Worm (Caenorhabditis elegans): ENCODE data around the gene nadk-1.

DNA sequence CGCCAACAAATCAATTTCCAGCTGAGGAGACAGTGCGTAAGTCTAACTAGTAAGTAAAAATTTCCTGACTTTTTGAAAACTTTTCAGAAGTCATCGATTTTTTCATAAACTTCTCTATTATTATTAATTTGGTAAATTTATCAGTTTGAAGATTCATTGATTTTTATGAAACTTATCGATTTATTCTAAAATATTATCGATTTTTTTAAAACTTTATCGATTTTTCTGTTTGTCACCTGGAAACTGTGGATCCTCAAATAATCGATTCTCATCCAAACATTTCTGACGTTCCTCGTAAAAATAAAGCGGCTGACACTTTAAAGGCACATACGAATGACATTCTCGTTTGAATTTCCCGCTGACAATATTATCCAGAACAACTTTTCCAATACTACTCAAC is 22.9 kb upstream of the nadk-1 start:
- TF ChIP-seq sptf-2 (GFP tag; optimal IDR thresholded peaks at IDR 0.05) (no peak), somi-1 (GFP tag; optimal IDR thresholded peaks at IDR 0.05) (no peak), T26A5.8 (tag; optimal IDR thresholded peaks at IDR 0.05) (no peak), ztf-18 (tag; optimal IDR thresholded peaks at IDR 0.05) (no peak), him-1 (tag; optimal IDR thresholded peaks at IDR 0.05) (no peak), lin-54 (GFP tag; optimal IDR thresholded peaks at IDR 0.05) (no peak), attf-3 (GFP tag; conservative IDR thresholded peaks at IDR 0.05) (no peak), unc-62 (GFP tag; optimal IDR thresholded peaks at IDR 0.05) (no peak), nhr-90 (tag; optimal IDR thresholded peaks at IDR 0.05) (no peak), bed-2 (GFP tag; IDR thresholded peaks at IDR 0.05) (no peak), dpl-1 (GFP tag; optimal IDR thresholded peaks at IDR 0.05) (no peak), ama-1 (optimal IDR thresholded peaks at IDR 0.05) (no peak), ama-1 (GFP tag; optimal IDR thresholded peaks at IDR 0.05) (no peak), zim-3 (tag; optimal IDR thresholded peaks at IDR 0.05) (no peak), nfya-2 (GFP tag; IDR thresholded peaks at IDR 0.05) (no peak)
